Fruit fly (Drosophila melanogaster): ENCODE data around the gene BBS8.

The BBS8 gene

DNA sequence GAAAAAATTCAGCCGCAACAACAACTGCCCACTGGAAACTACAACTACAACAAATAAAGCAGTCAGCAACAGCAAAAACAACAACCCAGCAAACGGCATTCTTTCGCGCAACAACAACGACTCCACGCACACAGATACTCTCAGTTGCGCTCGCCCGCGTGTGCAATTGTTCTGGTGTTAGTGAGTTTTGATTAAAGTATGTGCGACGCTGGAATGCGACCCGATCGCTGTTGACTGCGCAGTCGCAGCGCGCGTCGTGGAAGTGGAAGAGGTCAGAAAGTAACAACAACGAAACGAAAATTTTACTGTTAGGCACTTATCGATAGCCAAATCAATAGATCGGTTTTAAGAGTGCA lies 8.9 kb downstream of the BBS8 start (continued):
- TF ChIP-seq sd (tag; optimal IDR thresholded peaks at IDR 0.05) (peak; percentile 100), Trl (optimal IDR thresholded peaks at IDR 0.05) (peak in 1 of 2 experiments; percentile 6), Trl (GFP tag; optimal IDR thresholded peaks at IDR 0.05) (no peak)

DNA sequence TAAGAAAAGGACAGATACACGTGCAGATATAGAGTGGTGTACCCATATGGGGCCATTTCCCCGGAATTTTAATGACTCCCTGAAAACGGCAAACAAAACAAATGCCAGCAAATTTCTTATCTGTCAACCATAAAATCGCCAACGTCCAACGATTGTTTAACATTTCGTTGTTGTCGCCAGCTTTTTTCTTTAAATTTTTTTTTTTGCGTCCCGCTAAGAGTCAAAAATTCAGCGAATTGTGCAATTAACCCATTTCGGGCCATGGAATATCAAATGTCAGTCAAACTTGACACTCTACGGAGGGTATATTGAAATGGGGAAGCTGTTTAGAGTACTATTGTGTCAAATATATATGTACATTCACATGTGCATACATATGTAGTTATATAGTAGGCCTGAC lies 9.4 kb downstream of the BBS8 start:
- no peak for TF ChIP-seq amos (GFP tag; IDR thresholded peaks at IDR 0.05; ENCODE audit: partially characterized antibody)
- TF ChIP-seq so (GFP tag; IDR thresholded peaks at IDR 0.05) = no peak
- peak; percentile 21 for TF ChIP-seq sens (GFP tag)
- peak; percentile 5 for TF ChIP-seq exex (tag; optimal IDR thresholded peaks at IDR 0.05)

DNA sequence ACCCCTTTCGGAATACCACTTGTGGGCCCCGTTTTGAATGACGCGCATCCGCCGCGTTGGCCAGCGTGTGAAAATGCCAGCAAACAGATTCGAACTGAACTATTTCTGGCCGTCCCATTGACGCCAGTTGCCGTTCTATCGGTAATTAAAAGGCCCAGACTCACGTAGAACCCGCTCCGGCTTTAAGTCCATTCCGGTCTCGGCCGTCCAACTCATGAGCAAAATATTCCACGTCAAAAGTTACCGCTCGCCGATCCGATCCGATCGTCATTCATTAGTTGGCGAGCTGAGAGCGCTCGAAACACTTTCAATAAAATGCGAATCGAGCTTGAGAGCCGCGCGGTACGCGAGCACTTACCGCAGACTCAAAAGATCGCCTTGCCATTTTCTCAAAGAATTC lies 11.8 kb downstream of the BBS8 start:
- TF ChIP-seq chinmo (GFP tag; IDR thresholded peaks at IDR 0.05; ENCODE audit: partially characterized antibody) (0 out of 4 replicates have a peak, but pooled peaks have one; percentile 52), CG13424 (tag; optimal IDR thresholded peaks at IDR 0.05) (no peak), CG12769 (tag; optimal IDR thresholded peaks at IDR 0.05) (no peak), GATAe (GFP tag; conservative IDR thresholded peaks at IDR 0.05) (no peak), sd (tag; optimal IDR thresholded peaks at IDR 0.05) (peak; percentile 53), CG13894 (tag; optimal IDR thresholded peaks at IDR 0.05) (peak; percentile 89), Sox102F (GFP tag; optimal IDR thresholded peaks at IDR 0.05) (no peak), ewg (GFP tag; optimal IDR thresholded peaks at IDR 0.05) (no peak)

DNA sequence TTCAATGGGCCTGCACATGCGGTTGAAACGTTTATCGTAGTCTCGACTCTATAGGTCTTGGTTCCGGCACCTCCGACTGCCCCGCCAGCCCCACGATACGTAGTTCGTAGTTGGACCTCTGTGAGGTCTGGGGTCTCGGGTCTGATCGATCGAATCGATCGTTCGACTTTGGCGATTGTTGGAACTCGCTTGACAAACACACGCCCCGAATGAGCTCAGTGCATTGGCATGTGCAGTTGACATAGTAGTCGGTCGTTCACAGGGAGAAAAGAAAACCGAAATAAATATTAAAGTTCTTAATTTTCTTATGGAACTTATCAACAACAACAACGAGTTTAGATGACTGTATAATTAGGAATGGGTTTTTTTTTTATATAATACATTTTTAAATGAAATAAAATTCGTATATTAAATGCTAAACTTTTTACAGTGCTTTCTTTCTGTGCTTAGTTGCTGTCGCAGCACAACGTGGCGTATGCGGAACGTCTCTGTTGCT lies 12.7 kb downstream of the BBS8 start:
- TF ChIP-seq GATAe (GFP tag; conservative IDR thresholded peaks at IDR 0.05) = no peak
- no peak for TF ChIP-seq z (GFP tag; IDR thresholded peaks at IDR 0.05)
- TF ChIP-seq CG1792 (GFP tag; optimal IDR thresholded peaks at IDR 0.05) = no peak
- TF ChIP-seq Deaf1 (tag; optimal IDR thresholded peaks at IDR 0.05) = peak; percentile 43
- TF ChIP-seq CG2116 (GFP tag; optimal IDR thresholded peaks at IDR 0.05) = no peak
- peak; percentile 12 for TF ChIP-seq CG14710 (tag; optimal IDR thresholded peaks at IDR 0.05)
- TF ChIP-seq slou (GFP tag; optimal IDR thresholded peaks at IDR 0.05) = no peak
- no peak for TF ChIP-seq odd (GFP tag; optimal IDR thresholded peaks at IDR 0.05)
- TF ChIP-seq bbx (GFP tag; IDR thresholded peaks at IDR 0.05; ENCODE audit: partially characterized antibody) = no peak
- peak; percentile 64 for TF ChIP-seq CG11504 (tag; optimal IDR thresholded peaks at IDR 0.05)
- TF ChIP-seq CG30403 (GFP tag; optimal IDR thresholded peaks at IDR 0.05) = peak; percentile 8
- TF ChIP-seq CG10979 (tag; optimal IDR thresholded peaks at IDR 0.05) = peak; percentile 21
- TF ChIP-seq CoRest (tag; optimal IDR thresholded peaks at IDR 0.05) = no peak
- no peak for TF ChIP-seq hbn (GFP tag; IDR thresholded peaks at IDR 0.05; ENCODE audit: partially characterized antibody)
- no peak for TF ChIP-seq dm (GFP tag; optimal IDR thresholded peaks at IDR 0.05)
- peak; percentile 63 for TF ChIP-seq dmrt99B (tag; optimal IDR thresholded peaks at IDR 0.05)
- TF ChIP-seq aop (GFP tag; IDR thresholded peaks at IDR 0.05) = no peak
- 0 out of 2 replicates have a peak, but pooled peaks have one; percentile 20 for TF ChIP-seq CG4360 (GFP tag; IDR thresholded peaks at IDR 0.05)
- TF ChIP-seq dysf (GFP tag; IDR thresholded peaks at IDR 0.05) = peak; percentile 35; the same call in 1 of the 3 replicates
- TF ChIP-seq E2f1 (GFP tag; IDR thresholded peaks at IDR 0.05) = no peak
- no peak for TF ChIP-seq exex (tag; optimal IDR thresholded peaks at IDR 0.05)
- peak; percentile 28 for TF ChIP-seq Oli (tag; optimal IDR thresholded peaks at IDR 0.05)
- no peak for TF ChIP-seq dan (GFP tag; IDR thresholded peaks at IDR 0.05)
- no peak for TF ChIP-seq gsb (GFP tag; IDR thresholded peaks at IDR 0.05)
- no peak for TF ChIP-seq ken (GFP tag; IDR thresholded peaks at IDR 0.05)
- no peak for TF ChIP-seq HLHmδ (GFP tag; optimal IDR thresholded peaks at IDR 0.05)
- no peak for TF ChIP-seq h (optimal IDR thresholded peaks at IDR 0.05)
- no peak for TF ChIP-seq CG15269 (tag; optimal IDR thresholded peaks at IDR 0.05)
- no peak for TF ChIP-seq Nf-YC (tag; optimal IDR thresholded peaks at IDR 0.05)
- TF ChIP-seq Elba2 (GFP tag; optimal IDR thresholded peaks at IDR 0.05) = no peak
- no peak for TF ChIP-seq CG13775 (GFP tag; optimal IDR thresholded peaks at IDR 0.05)
- no peak for TF ChIP-seq NFAT (GFP tag; IDR thresholded peaks at IDR 0.05)
- peak; percentile 49; the same call in 2 of the 3 replicates for TF ChIP-seq tgo (GFP tag; IDR thresholded peaks at IDR 0.05)
- TF ChIP-seq cas (GFP tag; IDR thresholded peaks at IDR 0.05) = no peak
- TF ChIP-seq grau (tag; optimal IDR thresholded peaks at IDR 0.05) = no peak
